Worm (Caenorhabditis elegans) whole organism, mixed stage, embryonic: ENCODE data around the gene R12B2.13.

ENCODE experiments used
- M03D4.4 ChIP-seq: sonication (generic microtip); optimal IDR thresholded peaks from 2 replicates; lab custom pipeline; 2017; ENCODE audit warnings: mild to moderate bottlenecking, missing genetic modification characterization, missing compliant biosample characterization
- blmp-1 ChIP-seq: fragments of 150-350 bp; optimal IDR thresholded peaks from 2 replicates; lab custom pipeline; 2014; ENCODE audit warnings: missing biosample characterization, missing genetic modification characterization
- ceh-43 ChIP-seq: fragments of 200-800 bp; sonication (Bioruptor generic); optimal IDR thresholded peaks from 2 replicates; lab custom pipeline; 2018; ENCODE audit warnings: mild to moderate bottlenecking, missing genetic modification characterization, moderate library complexity, missing compliant biosample characterization
- ceh-83 ChIP-seq: fragments of 200-800 bp; sonication (Bioruptor generic); optimal IDR thresholded peaks from 2 replicates; lab custom pipeline; 2018; ENCODE audit warnings: mild to moderate bottlenecking, missing genetic modification characterization, missing compliant biosample characterization
- ces-1 ChIP-seq: fragments of 150-350 bp; optimal IDR thresholded peaks from 2 replicates; lab custom pipeline; 2014; ENCODE audit warnings: missing biosample characterization, missing genetic modification reagents, missing genetic modification characterization
- cnd-1 ChIP-seq: fragments of 200-800 bp; sonication (Bioruptor generic); optimal IDR thresholded peaks from 2 replicates; lab custom pipeline; 2018; ENCODE audit warnings: mild to moderate bottlenecking, missing genetic modification characterization, missing compliant biosample characterization
- elt-1 ChIP-seq: sonication (generic microtip); optimal IDR thresholded peaks from 2 replicates; lab custom pipeline; 2017; ENCODE audit warnings: missing genetic modification characterization, mild to moderate bottlenecking, missing compliant biosample characterization, antibody characterized with exemption, moderate library complexity, borderline replicate concordance; ENCODE audit not compliant: insufficient read depth
- elt-3 ChIP-seq: fragments of 150-350 bp; optimal IDR thresholded peaks from 2 replicates; lab custom pipeline; 2014; ENCODE audit warnings: missing biosample characterization, missing genetic modification characterization
- flh-1 ChIP-seq: fragments of 200-800 bp; sonication (Bioruptor generic); optimal IDR thresholded peaks from 2 replicates; lab custom pipeline; 2018; ENCODE audit warnings: mild to moderate bottlenecking, missing genetic modification characterization, moderate library complexity, missing compliant biosample characterization
- ham-2 ChIP-seq: fragments of 200-800 bp; sonication (Bioruptor generic); optimal IDR thresholded peaks from 2 replicates; lab custom pipeline; 2018; ENCODE audit warnings: mild to moderate bottlenecking, missing genetic modification characterization, missing compliant biosample characterization
- lin-13 ChIP-seq: fragments of 150-350 bp; optimal IDR thresholded peaks from 2 replicates; lab custom pipeline; 2014; ENCODE audit warnings: missing biosample characterization, missing genetic modification characterization
- lin-32 ChIP-seq: fragments of 200-800 bp; sonication (Bioruptor generic); optimal IDR thresholded peaks from 2 replicates; lab custom pipeline; 2018; ENCODE audit warnings: mild to moderate bottlenecking, missing genetic modification characterization, missing compliant biosample characterization
- lsy-2 ChIP-seq: fragments of 150-350 bp; optimal IDR thresholded peaks from 2 replicates; lab custom pipeline; 2014; ENCODE audit warnings: missing biosample characterization, missing genetic modification characterization
- mab-5 ChIP-seq: fragments of 150-350 bp; optimal IDR thresholded peaks from 2 replicates; lab custom pipeline; 2014; ENCODE audit warnings: missing biosample characterization, missing genetic modification characterization
- mep-1 ChIP-seq: fragments of 150-350 bp; optimal IDR thresholded peaks from 2 replicates; lab custom pipeline; 2017; ENCODE audit warnings: missing biosample characterization, missing genetic modification reagents, missing genetic modification characterization, inconsistent platforms
- mls-2 ChIP-seq: sonication (generic microtip); optimal IDR thresholded peaks from 2 replicates; lab custom pipeline; 2016; ENCODE audit warnings: mild to moderate bottlenecking, missing genetic modification characterization, moderate library complexity, missing compliant biosample characterization
- nhr-2 ChIP-seq: fragments of 150-350 bp; optimal IDR thresholded peaks from 2 replicates; lab custom pipeline; 2014; ENCODE audit warnings: missing biosample characterization, missing genetic modification characterization
- nhr-237 ChIP-seq: fragments of 150-350 bp; optimal IDR thresholded peaks from 2 replicates; lab custom pipeline; 2014; ENCODE audit warnings: missing biosample characterization, missing genetic modification characterization
- nhr-76 ChIP-seq: sonication (generic microtip); optimal IDR thresholded peaks from 2 replicates; lab custom pipeline; 2017; ENCODE audit warnings: missing biosample characterization, missing genetic modification characterization
- pha-4 ChIP-seq: fragments of 150-350 bp; optimal IDR thresholded peaks from 2 replicates; lab custom pipeline; 2018; ENCODE audit warnings: missing biosample characterization, missing genetic modification reagents, missing genetic modification characterization
- sem-2 ChIP-seq: fragments of 200-800 bp; sonication (Bioruptor generic); optimal IDR thresholded peaks from 2 replicates; lab custom pipeline; 2018; ENCODE audit warnings: mild to moderate bottlenecking, missing genetic modification characterization, missing compliant biosample characterization
- snpc-4 ChIP-seq: fragments of 150-350 bp; optimal IDR thresholded peaks from 2 replicates; lab custom pipeline; 2014; ENCODE audit warnings: missing biosample characterization, missing genetic modification characterization
- sptf-1 ChIP-seq: sonication (generic microtip); optimal IDR thresholded peaks from 2 replicates; lab custom pipeline; 2017; ENCODE audit warnings: mild to moderate bottlenecking, missing genetic modification characterization, moderate library complexity, missing compliant biosample characterization
- tbx-8 ChIP-seq: fragments of 200-800 bp; sonication (Bioruptor generic); optimal IDR thresholded peaks from 2 replicates; lab custom pipeline; 2018; ENCODE audit warnings: mild to moderate bottlenecking, missing genetic modification characterization, moderate library complexity, missing compliant biosample characterization
- unc-120 ChIP-seq: sonication (generic microtip); optimal IDR thresholded peaks from 2 replicates; lab custom pipeline; 2017; ENCODE audit warnings: missing genetic modification characterization, missing compliant biosample characterization; ENCODE audit not compliant: poor library complexity, severe bottlenecking
- unc-39 ChIP-seq: fragments of 150-350 bp; optimal IDR thresholded peaks from 2 replicates; lab custom pipeline; 2014; ENCODE audit warnings: missing biosample characterization, missing genetic modification characterization
- unc-62 ChIP-seq: fragments of 150-350 bp; optimal IDR thresholded peaks from 2 replicates; lab custom pipeline; 2014; ENCODE audit warnings: missing biosample characterization, missing genetic modification reagents, missing genetic modification characterization
- zip-8 ChIP-seq: fragments of 150-350 bp; optimal IDR thresholded peaks from 2 replicates; lab custom pipeline; 2014; ENCODE audit warnings: missing biosample characterization, missing genetic modification characterization
- ztf-11 ChIP-seq: fragments of 150-350 bp; optimal IDR thresholded peaks from 2 replicates; lab custom pipeline; 2014; ENCODE audit warnings: missing biosample characterization, missing genetic modification characterization

R12B2.13 gene

ce11 chrIII:5802971-5803370, 30.3 kb downstream of the R12B2.13 start, which contains the start of the genes polq-1 and him-10:
TSS of gene polq-1 (minus strand) at chrIII:5803160.
TSS of gene him-10 (plus strand) at chrIII:5803260.
- no peak for TF ChIP-seq nhr-237
- no peak for TF ChIP-seq elt-1 (tag; lab: Kevin White, UChicago)

DNA sequence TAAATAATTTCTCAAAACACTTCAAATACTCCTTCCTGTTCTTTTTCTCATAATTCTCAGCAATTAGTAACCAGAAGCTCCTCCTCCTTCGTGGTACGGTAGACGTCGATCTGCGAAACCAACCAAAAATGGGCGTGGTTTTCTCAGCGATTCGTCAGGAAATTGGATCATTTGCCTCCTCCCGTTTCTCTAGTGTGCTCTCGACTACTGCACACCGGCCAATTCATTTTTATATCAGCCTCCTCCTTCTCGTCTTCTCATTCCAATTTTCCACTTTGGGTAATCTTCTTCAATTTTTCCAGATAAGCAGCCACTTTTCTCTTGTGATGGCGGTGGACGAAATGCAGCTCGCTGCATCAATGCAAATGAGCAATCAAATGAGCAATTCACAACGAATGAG, 34.5 kb downstream of the R12B2.13 start, which contains the start of gene ceh-10:
ceh-10 (plus strand) TSS at position 301 of the 400 bp plus-strand sequence.
- no peak for TF ChIP-seq nhr-2 (tag; lab: Kevin White, UChicago)
- TF ChIP-seq lsy-2 (tag; lab: Kevin White, UChicago) = no peak
- no peak for TF ChIP-seq unc-120 (tag; lab: Kevin White, UChicago)
- no peak for TF ChIP-seq mls-2 (tag; lab: Kevin White, UChicago)
- TF ChIP-seq tbx-8 = no peak
- TF ChIP-seq M03D4.4 (tag; lab: Kevin White, UChicago) = no peak
- TF ChIP-seq ceh-83 = no peak
- TF ChIP-seq ceh-43 = no peak
- TF ChIP-seq unc-62 (GFP tag; lab: Kevin White, UChicago) = no peak
- no peak for TF ChIP-seq ztf-11 (tag; lab: Kevin White, UChicago)
- no peak for TF ChIP-seq nhr-76
- TF ChIP-seq nhr-237 = no peak
- TF ChIP-seq snpc-4 (tag; lab: Kevin White, UChicago) = no peak
- TF ChIP-seq lin-13 (tag; lab: Kevin White, UChicago) = no peak
- TF ChIP-seq ces-1 = no peak
- no peak for TF ChIP-seq lin-32 (GFP tag; lab: Kevin White, UChicago)
- TF ChIP-seq cnd-1 (tag; lab: Kevin White, UChicago) = no peak
- no peak for TF ChIP-seq flh-1

DNA sequence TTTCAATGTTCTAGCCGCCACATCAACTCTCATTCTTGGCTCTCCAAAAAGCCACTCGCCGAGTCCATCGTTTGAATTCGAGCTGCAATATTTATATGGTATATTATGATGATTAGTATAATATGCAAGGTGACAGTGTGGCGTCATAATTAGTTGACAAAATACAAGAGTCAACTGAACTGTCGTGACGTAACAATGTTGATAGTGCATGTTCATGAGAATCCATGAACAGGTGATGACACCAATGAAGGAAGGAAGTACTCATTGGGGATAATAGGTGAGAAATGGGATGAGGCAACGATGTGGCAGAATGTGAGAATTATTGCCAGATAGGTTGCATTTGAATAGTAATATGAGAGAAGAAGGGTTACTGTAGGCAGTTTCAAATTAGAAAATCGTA, 38.3 kb downstream of the R12B2.13 start:
- TF ChIP-seq unc-120 (tag; lab: Kevin White, UChicago) (no peak), sem-2 (GFP tag; lab: Kevin White, UChicago) (no peak), nhr-76 (no peak), lsy-2 (tag; lab: Kevin White, UChicago) (no peak), elt-3 (no peak), blmp-1 (no peak), elt-1 (tag; lab: Kevin White, UChicago) (no peak), tbx-8 (no peak), zip-8 (tag; lab: Kevin White, UChicago) (peak; percentile 52), ces-1 (no peak), unc-62 (GFP tag; lab: Kevin White, UChicago) (no peak), ceh-83 (no peak), nhr-2 (tag; lab: Kevin White, UChicago) (peak; percentile 97)
- TF ChIP-seq, all 35 proteins: peak for 2

DNA sequence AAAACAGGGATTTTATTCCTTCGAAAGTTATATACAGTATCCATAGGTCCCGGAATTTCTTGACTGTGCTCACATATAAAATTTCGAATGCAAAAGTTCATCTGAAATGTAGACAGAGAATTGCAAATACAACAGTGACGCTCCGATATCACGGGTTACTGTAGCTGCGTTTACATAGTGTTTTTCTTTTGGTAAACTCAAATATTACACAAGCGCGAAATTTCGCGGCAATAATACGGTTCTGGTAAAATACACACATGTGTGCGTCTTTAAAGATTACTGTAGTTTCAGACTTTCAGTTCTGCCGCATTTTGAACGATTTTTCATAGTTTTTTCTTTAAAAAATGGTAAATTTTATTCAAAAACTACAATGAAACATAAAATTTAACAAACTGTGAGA, 42.7 kb downstream of the R12B2.13 start, which contains the start of gene rev-3:
rev-3 (minus strand) TSS at position 101 of the 400 bp plus-strand sequence.
- TF ChIP-seq unc-120 (tag; lab: Kevin White, UChicago) = no peak
- TF ChIP-seq ces-1 = no peak
- no peak for TF ChIP-seq mab-5 (tag; lab: Kevin White, UChicago)
- no peak for TF ChIP-seq snpc-4 (tag; lab: Kevin White, UChicago)
- TF ChIP-seq zip-8 (tag; lab: Kevin White, UChicago) = no peak
- TF ChIP-seq nhr-76 = no peak
- TF ChIP-seq unc-62 (GFP tag; lab: Kevin White, UChicago) = no peak
- TF ChIP-seq ceh-43 = no peak
- TF ChIP-seq unc-39 = no peak
- no peak for TF ChIP-seq sptf-1 (tag; lab: Kevin White, UChicago)
- TF ChIP-seq nhr-2 (tag; lab: Kevin White, UChicago) = no peak
- TF ChIP-seq ceh-83 = no peak
- no peak for TF ChIP-seq lsy-2 (tag; lab: Kevin White, UChicago)
- TF ChIP-seq tbx-8 = no peak
- TF ChIP-seq ham-2 = no peak
- no peak for TF ChIP-seq lin-13 (tag; lab: Kevin White, UChicago)
- TF ChIP-seq elt-3 = no peak
- TF ChIP-seq sem-2 (GFP tag; lab: Kevin White, UChicago) = no peak
- TF ChIP-seq mls-2 (tag; lab: Kevin White, UChicago) = no peak
- TF ChIP-seq mep-1 = no peak

- TF ChIP-seq ceh-43 (no peak), nhr-237 (peak; percentile 32), ces-1 (peak; percentile 54), mep-1 (peak; percentile 17), ham-2 (no peak), lsy-2 (tag; lab: Kevin White, UChicago) (peak; percentile 38), ztf-11 (tag; lab: Kevin White, UChicago) (no peak), pha-4 (tag; lab: Kevin White, UChicago) (peak; percentile 47), unc-120 (tag; lab: Kevin White, UChicago) (peak; percentile 99), lin-13 (tag; lab: Kevin White, UChicago) (peak; percentile 53)
These were observed 47.9 kb downstream of the R12B2.13 start, which contains the start of gene Y37B11A.3 for ce11 chrIII:5785273-5785929. TSS of gene Y37B11A.3 (minus strand) at chrIII:5785323.
